Worm (Caenorhabditis elegans): Measurements from ENCODE around the gene ctsa-3.1.

- TF ChIP-seq cog-1 (tag; optimal IDR thresholded peaks at IDR 0.05) (no peak), ztf-23 (GFP tag; IDR thresholded peaks at IDR 0.05) (no peak), ztf-29 (GFP tag; IDR thresholded peaks at IDR 0.05) (no peak), flt-1 (GFP tag; IDR thresholded peaks at IDR 0.05) (no peak), tab-1 (GFP tag; IDR thresholded peaks at IDR 0.05) (no peak), klf-2 (GFP tag; conservative IDR thresholded peaks at IDR 0.05) (no peak), ref-1 (GFP tag; conservative IDR thresholded peaks at IDR 0.05) (no peak), T22C8.4 (GFP tag; IDR thresholded peaks at IDR 0.05) (no peak)
Observed at ce11 chrII:7261854-7262253, 29.2 kb downstream of the ctsa-3.1 start, which contains the start of gene C30G12.4.
